Worm (Caenorhabditis elegans) whole organism, L1 larva: ENCODE data around the gene exc-7.

Experiments
- C16A3.4 ChIP-seq: fragments of 150-350 bp; optimal IDR thresholded peaks from 2 replicates; lab custom pipeline; 2014; ENCODE audit warnings: missing biosample characterization, missing genetic modification characterization
- C34B4.2 ChIP-seq: sonication (generic microtip); optimal IDR thresholded peaks from 2 replicates; lab custom pipeline; 2017; ENCODE audit warnings: mild to moderate bottlenecking, missing genetic modification characterization, missing compliant biosample characterization
- aha-1 ChIP-seq: fragments of 150-350 bp; optimal IDR thresholded peaks from 2 replicates; lab custom pipeline; 2014; ENCODE audit warnings: missing biosample characterization, missing genetic modification characterization
- ceh-8 ChIP-seq: fragments of 200-800 bp; sonication (Bioruptor generic); optimal IDR thresholded peaks from 2 replicates; lab custom pipeline; 2018; ENCODE audit warnings: mild to moderate bottlenecking, missing genetic modification characterization, moderate library complexity, missing compliant biosample characterization
- ceh-90 ChIP-seq: sonication (generic microtip); optimal IDR thresholded peaks from 2 replicates; lab custom pipeline; 2016; ENCODE audit warnings: missing genetic modification characterization, missing compliant biosample characterization
- ces-1 ChIP-seq: fragments of 150-350 bp; optimal IDR thresholded peaks from 2 replicates; lab custom pipeline; 2014; ENCODE audit warnings: missing biosample characterization, missing genetic modification reagents, missing genetic modification characterization
- dsc-1 ChIP-seq: sonication (generic microtip); optimal IDR thresholded peaks from 2 replicates; lab custom pipeline; 2016; ENCODE audit warnings: mild to moderate bottlenecking, missing genetic modification characterization, missing compliant biosample characterization
- efl-1 ChIP-seq, 4 experiments: fragments of 150-350 bp; optimal IDR thresholded peaks in 3 of 4; peaks in 1 of 4; 1 replicate in 1 of 4; 2 replicates in 3 of 4; lab custom pipeline; 2014; ENCODE audit warnings: missing biosample characterization in 2 of 4, missing genetic modification characterization in 2 of 4, missing genetic modification reagents in 2 of 4
- efl-3 ChIP-seq: fragments of 200-800 bp; sonication (Bioruptor generic); optimal IDR thresholded peaks from 2 replicates; lab custom pipeline; 2018; ENCODE audit warnings: mild to moderate bottlenecking, missing genetic modification characterization, missing compliant biosample characterization
- fkh-10 ChIP-seq: sonication (generic microtip); optimal IDR thresholded peaks from 2 replicates; lab custom pipeline; 2017; ENCODE audit warnings: missing biosample characterization, missing genetic modification reagents, missing genetic modification characterization
- fkh-8 ChIP-seq: sonication (generic microtip); optimal IDR thresholded peaks from 2 replicates; lab custom pipeline; 2016; ENCODE audit warnings: mild to moderate bottlenecking, missing genetic modification characterization, missing compliant biosample characterization
- grh-1 ChIP-seq: fragments of 200-800 bp; sonication (Bioruptor generic); IDR thresholded peaks from 2 replicates; pipeline ENCODE4 v1.3.6; 2022; ENCODE audit warnings: missing genetic modification reagents, missing genetic modification characterization, missing compliant biosample characterization
- hlh-4 ChIP-seq: sonication (generic microtip); optimal IDR thresholded peaks from 2 replicates; lab custom pipeline; 2016; ENCODE audit warnings: mild to moderate bottlenecking, missing genetic modification characterization, missing compliant biosample characterization
- lin-13 ChIP-seq: fragments of 150-350 bp; optimal IDR thresholded peaks from 2 replicates; lab custom pipeline; 2014; ENCODE audit warnings: missing biosample characterization, missing genetic modification reagents, missing genetic modification characterization
- lin-15B ChIP-seq: fragments of 150-350 bp; sonication (generic microtip); optimal IDR thresholded peaks from 3 replicates; lab custom pipeline; 2014; ENCODE audit warnings: missing biosample characterization, missing genetic modification characterization
- lin-39 ChIP-seq: fragments of 150-350 bp; optimal IDR thresholded peaks from 2 replicates; lab custom pipeline; 2014; ENCODE audit warnings: missing biosample characterization, missing genetic modification reagents, missing genetic modification characterization
- lir-3 ChIP-seq: sonication (generic microtip); optimal IDR thresholded peaks from 2 replicates; lab custom pipeline; 2016; ENCODE audit warnings: mild to moderate bottlenecking, missing genetic modification characterization, moderate library complexity, missing compliant biosample characterization; ENCODE audit not compliant: poor library complexity
- mep-1 ChIP-seq: fragments of 150-350 bp; optimal IDR thresholded peaks from 2 replicates; lab custom pipeline; 2014; ENCODE audit warnings: missing biosample characterization, missing genetic modification characterization
- nhr-47 ChIP-seq: sonication (generic microtip); optimal IDR thresholded peaks from 2 replicates; lab custom pipeline; 2016; ENCODE audit warnings: mild to moderate bottlenecking, missing genetic modification characterization, moderate library complexity, missing compliant biosample characterization
- nhr-71 ChIP-seq: sonication (generic microtip); optimal IDR thresholded peaks from 2 replicates; lab custom pipeline; 2016; ENCODE audit warnings: mild to moderate bottlenecking, missing genetic modification characterization, moderate library complexity, missing compliant biosample characterization
- pag-3 ChIP-seq: sonication (generic microtip); optimal IDR thresholded peaks from 2 replicates; lab custom pipeline; 2017; ENCODE audit warnings: missing genetic modification characterization, mild to moderate bottlenecking, missing compliant biosample characterization, antibody characterized with exemption, borderline replicate concordance; ENCODE audit not compliant: insufficient read depth
- pqm-1 ChIP-seq: sonication (generic microtip); optimal IDR thresholded peaks from 3 replicates; lab custom pipeline; 2017; ENCODE audit warnings: missing biosample characterization, missing genetic modification characterization
- rnt-1 ChIP-seq: sonication (generic microtip); optimal IDR thresholded peaks from 2 replicates; lab custom pipeline; 2016; ENCODE audit warnings: mild to moderate bottlenecking, missing genetic modification characterization, moderate library complexity, missing compliant biosample characterization
- skn-1 ChIP-seq: fragments of 150-350 bp; optimal IDR thresholded peaks from 2 replicates; lab custom pipeline; 2014; ENCODE audit warnings: missing biosample characterization, missing genetic modification characterization
- sup-37 ChIP-seq: fragments of 200-800 bp; sonication (Bioruptor generic); optimal IDR thresholded peaks from 2 replicates; lab custom pipeline; 2018; ENCODE audit warnings: mild to moderate bottlenecking, missing genetic modification characterization, missing compliant biosample characterization
- swsn-7 ChIP-seq: sonication (generic microtip); optimal IDR thresholded peaks from 2 replicates; lab custom pipeline; 2016; ENCODE audit warnings: missing genetic modification characterization, missing compliant biosample characterization
- tbx-2 ChIP-seq: sonication (generic microtip); optimal IDR thresholded peaks from 2 replicates; lab custom pipeline; 2016; ENCODE audit warnings: missing genetic modification characterization, missing compliant biosample characterization
- unc-130 ChIP-seq: fragments of 150-350 bp; optimal IDR thresholded peaks from 2 replicates; lab custom pipeline; 2017; ENCODE audit warnings: missing biosample characterization, missing genetic modification characterization, inconsistent platforms
- vab-15 ChIP-seq: sonication (generic microtip); optimal IDR thresholded peaks from 2 replicates; lab custom pipeline; 2017; ENCODE audit warnings: missing genotype, mild to moderate bottlenecking, missing genetic modification characterization, missing compliant biosample characterization
- xbp-1 ChIP-seq: sonication (generic microtip); optimal IDR thresholded peaks from 2 replicates; lab custom pipeline; 2016; ENCODE audit warnings: missing genetic modification characterization, missing compliant biosample characterization

The exc-7 gene

DNA sequence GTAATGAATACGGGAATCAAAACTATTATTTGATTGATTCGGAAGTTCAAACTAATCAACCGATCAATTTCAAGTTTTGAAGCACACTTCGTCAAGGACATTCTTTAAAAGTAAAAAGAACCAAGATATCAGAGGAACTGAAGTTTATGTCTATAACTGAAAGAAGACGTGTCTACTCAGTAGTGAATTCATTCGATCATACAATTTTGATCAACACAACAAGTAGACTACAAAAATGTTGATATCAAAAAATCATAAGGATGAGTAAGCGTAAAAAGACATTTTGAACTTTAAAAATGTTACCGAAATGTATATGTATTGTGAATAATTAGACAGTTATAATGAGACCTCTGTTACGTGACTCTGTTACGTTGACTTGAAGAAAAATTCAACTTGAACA lies 33.0 kb upstream of the exc-7 start, which contains the start of gene sra-4:
TSS of gene sra-4 (minus strand) at position 101 of the 400 bp plus-strand sequence.
- TF ChIP-seq ceh-90 (tag; lab: Kevin White, UChicago) (no peak), ces-1 (GFP tag; lab: Kevin White, UChicago) (no peak), unc-130 (no peak), pag-3 (tag; lab: Kevin White, UChicago) (no peak), dsc-1 (tag; lab: Kevin White, UChicago) (no peak), lir-3 (tag; lab: Kevin White, UChicago) (no peak), vab-15 (tag; lab: Kevin White, UChicago) (no peak), efl-3 (GFP tag; lab: Kevin White, UChicago) (no peak), ceh-8 (GFP tag; lab: Kevin White, UChicago) (no peak), sup-37 (no peak), fkh-8 (tag; lab: Kevin White, UChicago) (no peak)

DNA sequence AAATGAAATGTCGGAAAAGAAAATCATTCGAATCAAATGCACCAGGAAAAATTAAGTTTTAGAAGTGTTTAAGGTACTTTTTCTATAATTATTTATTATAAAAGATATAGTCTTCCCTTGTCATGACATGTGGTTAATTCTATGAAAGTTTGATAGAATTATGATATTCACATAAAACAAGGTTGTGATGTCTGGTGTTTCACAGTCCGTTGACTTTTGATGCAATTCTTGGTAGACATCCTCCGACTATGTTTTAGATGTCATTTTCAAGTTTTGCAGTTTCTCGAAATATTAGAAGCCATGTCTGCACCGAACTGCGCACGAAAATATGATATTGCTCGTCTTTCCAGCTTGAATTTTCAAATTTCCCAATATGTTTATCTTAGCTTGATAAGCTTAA lies 31.4 kb upstream of the exc-7 start, which contains the start of gene sra-7:
TSS of gene sra-7 (plus strand) at position 301 of the 400 bp plus-strand sequence.
- no peak for TF ChIP-seq fkh-10
- TF ChIP-seq fkh-8 (tag; lab: Kevin White, UChicago) = peak; percentile 10
- no peak for TF ChIP-seq tbx-2 (tag; lab: Kevin White, UChicago)
- TF ChIP-seq, all 84 proteins: peak for 1

DNA sequence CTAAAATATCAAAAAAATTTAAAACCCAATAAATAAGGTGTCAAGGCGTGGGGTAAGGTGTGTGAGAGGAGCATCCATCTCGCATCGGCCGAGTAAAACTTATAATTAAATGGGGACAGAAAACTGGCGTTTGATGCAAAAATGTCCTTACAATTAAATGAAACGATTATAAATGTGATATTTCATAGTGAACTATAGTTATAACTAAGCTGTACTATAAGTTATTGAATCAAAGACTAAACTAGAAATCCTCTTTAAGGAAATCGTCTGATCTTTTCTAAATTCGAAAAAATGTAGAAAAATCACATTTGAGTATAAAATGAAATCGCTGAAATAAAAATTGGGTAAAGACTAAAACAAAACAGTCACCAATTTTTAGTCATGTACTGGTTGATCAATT lies 25.1 kb upstream of the exc-7 start, which contains the start of gene sra-6:
TSS of gene sra-6 (minus strand) at position 101 of the 400 bp plus-strand sequence.
- TF ChIP-seq efl-1 (optimal IDR thresholded peaks at IDR 0.05; lab: Kevin White, UChicago) (no peak), efl-1 (GFP tag; optimal IDR thresholded peaks at IDR 0.05 in 1 of 2; lab: Kevin White, UChicago) (no peak), hlh-4 (tag; lab: Kevin White, UChicago) (no peak), mep-1 (no peak), nhr-71 (no peak), rnt-1 (tag; lab: Kevin White, UChicago) (no peak)

DNA sequence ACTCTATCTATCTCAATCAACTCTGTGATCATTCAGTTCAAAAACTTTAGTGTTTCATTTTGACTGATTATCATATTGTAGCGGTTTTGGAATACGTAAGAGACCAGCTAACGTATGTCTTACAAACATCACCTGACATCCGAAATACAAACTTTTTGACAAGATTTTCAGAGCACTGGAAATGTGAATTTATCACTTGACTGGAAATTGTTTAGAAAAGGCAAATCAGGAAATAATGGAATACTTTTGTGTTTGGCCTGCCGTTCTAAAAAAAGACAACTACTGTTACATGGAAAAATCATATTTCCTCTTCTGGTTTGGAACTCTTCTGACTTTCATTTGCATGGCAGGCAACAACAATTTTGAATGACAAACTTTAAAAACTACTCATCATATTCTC lies 24.2 kb upstream of the exc-7 start, which contains the start of gene F35H8.12:
TSS of gene F35H8.12 (plus strand) at position 301 of the 400 bp plus-strand sequence.
- TF ChIP-seq xbp-1 (tag; lab: Kevin White, UChicago) (no peak), efl-1 (optimal IDR thresholded peaks at IDR 0.05; lab: Kevin White, UChicago) (no peak), efl-1 (GFP tag; optimal IDR thresholded peaks at IDR 0.05 in 1 of 2; lab: Kevin White, UChicago) (peak in 1 of 2 experiments; percentile 43)

DNA sequence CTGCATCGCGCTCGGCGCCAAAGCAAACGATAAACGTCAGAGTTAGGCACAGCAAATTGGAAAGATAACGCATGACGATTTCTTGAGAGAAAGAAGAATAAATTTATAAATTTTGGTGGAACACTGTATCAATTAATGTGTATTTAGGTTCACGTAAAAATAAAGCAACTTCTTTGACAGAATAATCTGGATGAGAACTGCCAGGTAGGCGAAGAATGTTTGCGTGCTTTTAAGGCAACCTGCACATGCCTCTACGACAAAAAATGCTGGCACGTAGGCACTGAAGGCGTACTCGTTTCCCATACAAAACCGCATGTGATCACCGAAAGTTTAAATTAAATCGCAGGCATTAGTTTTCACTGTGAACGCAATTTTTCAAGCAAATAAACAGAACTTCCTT lies 22.6 kb upstream of the exc-7 start, which contains the start of gene F35H8.1:
TSS of gene F35H8.1 (minus strand) at position 101 of the 400 bp plus-strand sequence.
- TF ChIP-seq fkh-8 (tag; lab: Kevin White, UChicago) (no peak), dsc-1 (tag; lab: Kevin White, UChicago) (no peak), aha-1 (tag; lab: Kevin White, UChicago) (no peak), C16A3.4 (tag; lab: Kevin White, UChicago) (no peak), fkh-10 (no peak), C34B4.2 (no peak), grh-1 (GFP tag; lab: Robert Waterston, UW) (no peak), sup-37 (no peak), nhr-71 (no peak), lin-13 (GFP tag; lab: Kevin White, UChicago) (no peak), skn-1 (no peak), lin-39 (tag; lab: Kevin White, UChicago) (no peak), lin-15B (tag; lab: Kevin White, UChicago) (no peak), nhr-47 (tag; lab: Kevin White, UChicago) (no peak), swsn-7 (tag; lab: Kevin White, UChicago) (no peak), pqm-1 (tag; lab: Kevin White, UChicago) (no peak), pag-3 (tag; lab: Kevin White, UChicago) (no peak)
